Fruit fly (Drosophila melanogaster) whole organism, embryonic: ENCODE results near the gene Fmr1.
A peak's percentile ranks its signal among the peaks of the same experiment; 100 is the strongest.

Experiments
- Awh ChIP-seq: fragments of 200-800 bp; sonication (Bioruptor generic); IDR thresholded peaks from 2 replicates; pipeline ENCODE4, ENCODE4 v1.3.6; 2022; ENCODE audit warnings: missing biosample characterization, missing genetic modification characterization
- BEAF-32 ChIP-seq: fragments of 200-800 bp; sonication (Bioruptor generic); optimal IDR thresholded peaks from 3 replicates; lab custom pipeline; 2017; ENCODE audit warnings: missing biosample characterization, missing genetic modification characterization, mild to moderate bottlenecking, moderate library complexity, missing genetic modification reagents
- CG10462 ChIP-seq: fragments of 200-800 bp; sonication (Bioruptor generic); optimal IDR thresholded peaks from 2 replicates; lab custom pipeline; 2016; ENCODE audit warnings: missing biosample characterization, missing genetic modification characterization
- CG11696 ChIP-seq: fragments of 200-800 bp; sonication (Bioruptor generic); IDR thresholded peaks from 2 replicates; pipeline ENCODE4 v1.3.6; 2022; ENCODE audit warnings: missing biosample characterization, missing genetic modification characterization
- CG12219 ChIP-seq: fragments of 200-800 bp; sonication (Bioruptor generic); optimal IDR thresholded peaks from 3 replicates; lab custom pipeline; 2018; ENCODE audit warnings: missing biosample characterization, mild to moderate bottlenecking, missing genetic modification characterization
- CG12942 ChIP-seq: fragments of 200-800 bp; sonication (Bioruptor generic); optimal IDR thresholded peaks from 3 replicates; lab custom pipeline; 2016; ENCODE audit warnings: missing biosample characterization, missing genetic modification characterization
- CG14667 ChIP-seq: fragments of 200-800 bp; sonication (Bioruptor generic); IDR thresholded peaks from 2 replicates; pipeline ENCODE4 v1.3.6; 2022; ENCODE audit warnings: missing biosample characterization, missing genetic modification characterization
- CG1647 ChIP-seq: fragments of 200-800 bp; sonication (Bioruptor generic); optimal IDR thresholded peaks from 3 replicates; lab custom pipeline; 2016; ENCODE audit warnings: missing biosample characterization, missing genetic modification characterization
- CG16779 ChIP-seq: fragments of 200-800 bp; sonication (Bioruptor generic); IDR thresholded peaks from 2 replicates; pipeline ENCODE4 v1.3.6; 2022; ENCODE audit warnings: missing biosample characterization, missing genetic modification characterization
- CG1832 ChIP-seq: fragments of 200-800 bp; sonication (Bioruptor generic); optimal IDR thresholded peaks from 2 replicates; lab custom pipeline; 2017; ENCODE audit warnings: missing biosample characterization, mild to moderate bottlenecking, missing genetic modification characterization, inconsistent platforms
- CG18599 ChIP-seq: fragments of 200-800 bp; sonication (Bioruptor generic); optimal IDR thresholded peaks from 3 replicates; lab custom pipeline; 2017; ENCODE audit warnings: missing biosample characterization, missing genetic modification characterization, mild to moderate bottlenecking, moderate library complexity, missing genetic modification reagents
- CG33213 ChIP-seq: fragments of 200-800 bp; sonication (Bioruptor generic); optimal IDR thresholded peaks from 3 replicates; lab custom pipeline; 2016; ENCODE audit warnings: missing biosample characterization, missing genetic modification characterization
- CG4328 ChIP-seq: fragments of 200-800 bp; sonication (Bioruptor generic); optimal IDR thresholded peaks from 3 replicates; lab custom pipeline; 2017; ENCODE audit warnings: missing biosample characterization, missing genetic modification reagents, missing genetic modification characterization
- CG43689 ChIP-seq: fragments of 200-800 bp; sonication (Bioruptor generic); IDR thresholded peaks from 2 replicates; pipeline ENCODE4 v1.3.6; 2022; ENCODE audit warnings: missing biosample characterization, missing genetic modification characterization
- CG4617 ChIP-seq: fragments of 200-800 bp; sonication (Bioruptor generic); optimal IDR thresholded peaks from 3 replicates; lab custom pipeline; 2016; ENCODE audit warnings: missing biosample characterization, missing genetic modification characterization, borderline replicate concordance
- CG6689 ChIP-seq: fragments of 200-800 bp; sonication (Bioruptor generic); IDR thresholded peaks from 2 replicates; pipeline ENCODE4 v1.3.6; 2022; ENCODE audit warnings: missing biosample characterization, missing genetic modification characterization
- CG7372 ChIP-seq: fragments of 200-800 bp; sonication (Bioruptor generic); IDR thresholded peaks from 2 replicates; pipeline ENCODE4 v1.3.6; 2022; ENCODE audit warnings: missing biosample characterization, missing genetic modification characterization
- CG8089 ChIP-seq: fragments of 200-800 bp; sonication (Bioruptor generic); optimal IDR thresholded peaks from 3 replicates; lab custom pipeline; 2016; ENCODE audit warnings: missing biosample characterization, missing genetic modification characterization
- CG9797 ChIP-seq: fragments of 200-800 bp; sonication (Bioruptor generic); optimal IDR thresholded peaks from 3 replicates; lab custom pipeline; 2018; ENCODE audit warnings: missing biosample characterization, mild to moderate bottlenecking, missing genetic modification characterization
- CG9876 ChIP-seq: fragments of 200-800 bp; sonication (Bioruptor generic); optimal IDR thresholded peaks from 2 replicates; lab custom pipeline; 2016; ENCODE audit warnings: missing biosample characterization, missing genetic modification characterization
- Camta ChIP-seq: fragments of 200-800 bp; sonication (Bioruptor generic); optimal IDR thresholded peaks from 2 replicates; lab custom pipeline; 2016; ENCODE audit warnings: missing biosample characterization, missing genetic modification characterization
- Chrac-16 ChIP-seq: fragments of 200-800 bp; sonication (Bioruptor generic); optimal IDR thresholded peaks from 3 replicates; lab custom pipeline; 2016; ENCODE audit warnings: missing biosample characterization, missing genetic modification characterization
- Dad ChIP-seq: fragments of 200-800 bp; sonication (Bioruptor generic); optimal IDR thresholded peaks from 3 replicates; lab custom pipeline; 2016; ENCODE audit warnings: missing biosample characterization, missing genetic modification characterization
- Dek ChIP-seq: fragments of 200-800 bp; sonication (Bioruptor generic); optimal IDR thresholded peaks from 3 replicates; lab custom pipeline; 2019; ENCODE audit warnings: missing biosample characterization, mild to moderate bottlenecking, missing genetic modification characterization, moderate library complexity
- Dip2 ChIP-seq: fragments of 200-800 bp; sonication (Bioruptor generic); IDR thresholded peaks from 2 replicates; pipeline ENCODE4 v1.3.6; 2022; ENCODE audit warnings: missing biosample characterization, missing genetic modification characterization
- Dp ChIP-seq: fragments of 200-800 bp; sonication (Bioruptor generic); optimal IDR thresholded peaks from 2 replicates; lab custom pipeline; 2018; ENCODE audit warnings: missing biosample characterization, mild to moderate bottlenecking, missing genetic modification characterization, moderate library complexity
- Gsc ChIP-seq: fragments of 200-800 bp; sonication (Bioruptor generic); IDR thresholded peaks from 2 replicates; pipeline ENCODE4 v1.3.6; 2022; ENCODE audit warnings: missing biosample characterization, missing genetic modification characterization
- Hmr ChIP-seq: fragments of 200-800 bp; sonication (Bioruptor generic); optimal IDR thresholded peaks from 3 replicates; lab custom pipeline; 2017; ENCODE audit warnings: mild to moderate bottlenecking, missing biosample characterization, missing genetic modification reagents, missing genetic modification characterization
- Hr51 ChIP-seq, 2 experiments: fragments of 200-800 bp; sonication (Bioruptor generic); optimal IDR thresholded peaks; 2 replicates in 1 of 2; 3 replicates in 1 of 2; lab custom pipeline; 2016 to 2018; ENCODE audit warnings: missing biosample characterization in 2 of 2, missing genetic modification characterization in 2 of 2, mild to moderate bottlenecking in 1 of 2, moderate library complexity in 1 of 2
- Med ChIP-seq: fragments of 200-800 bp; sonication (Bioruptor generic); peaks from one replicate; lab custom pipeline; 2016; ENCODE audit warnings: missing biosample characterization, missing genetic modification characterization, mild to moderate bottlenecking, inconsistent platforms, moderate library complexity
- Nf-YC ChIP-seq: fragments of 200-800 bp; optimal IDR thresholded peaks from 3 replicates; lab custom pipeline; 2019; ENCODE audit warnings: missing biosample characterization, mild to moderate bottlenecking, missing genetic modification characterization, moderate library complexity
- Optix ChIP-seq: fragments of 200-800 bp; sonication (Bioruptor generic); IDR thresholded peaks from 3 replicates; pipeline ENCODE4 v1.3.6; 2022; ENCODE audit warnings: missing biosample characterization, missing genetic modification characterization
- Vsx1 ChIP-seq: fragments of 200-800 bp; sonication (Bioruptor generic); optimal IDR thresholded peaks from 2 replicates; lab custom pipeline; 2017; ENCODE audit warnings: missing biosample characterization, mild to moderate bottlenecking, missing genetic modification characterization, missing genetic modification reagents
- az2 ChIP-seq: fragments of 200-800 bp; sonication (Bioruptor generic); optimal IDR thresholded peaks from 3 replicates; lab custom pipeline; 2016; ENCODE audit warnings: missing biosample characterization, missing genetic modification characterization
- br ChIP-seq: fragments of >200 bp; optimal IDR thresholded peaks from 2 replicates; lab custom pipeline; 2017
- cwo ChIP-seq: fragments of 200-800 bp; sonication (Bioruptor generic); optimal IDR thresholded peaks from 3 replicates; lab custom pipeline; 2017; ENCODE audit warnings: missing biosample characterization, missing genetic modification characterization, mild to moderate bottlenecking, moderate library complexity, missing genetic modification reagents
- emc ChIP-seq: fragments of 200-800 bp; sonication (Bioruptor generic); optimal IDR thresholded peaks from 2 replicates; lab custom pipeline; 2016; ENCODE audit warnings: missing biosample characterization, missing genetic modification characterization
- esg ChIP-seq: fragments of 200-800 bp; sonication (Bioruptor generic); conservative IDR thresholded peaks from 2 replicates; pipeline ENCODE4 v1.3.6; 2022; ENCODE audit warnings: missing biosample characterization, missing genetic modification characterization
- gsb-n ChIP-seq: fragments of 200-800 bp; sonication (Bioruptor generic); optimal IDR thresholded peaks from 3 replicates; lab custom pipeline; 2018; ENCODE audit warnings: missing biosample characterization, mild to moderate bottlenecking, missing genetic modification characterization
- hbn ChIP-seq: fragments of 200-800 bp; sonication (Bioruptor generic); IDR thresholded peaks from 2 replicates; pipeline ENCODE4 v1.3.6; 2022; ENCODE audit warnings: missing biosample characterization, missing genetic modification characterization; ENCODE audit not compliant: partially characterized antibody
- inv ChIP-seq: fragments of 200-800 bp; sonication (Bioruptor generic); IDR thresholded peaks from 2 replicates; pipeline ENCODE4 v1.3.6; 2022; ENCODE audit warnings: missing biosample characterization, missing genetic modification characterization; ENCODE audit not compliant: partially characterized antibody
- lmd ChIP-seq: fragments of 200-800 bp; sonication (Bioruptor generic); IDR thresholded peaks from 2 replicates; pipeline ENCODE4 v1.3.6; 2022; ENCODE audit warnings: missing biosample characterization, missing genetic modification characterization
- rib ChIP-seq: fragments of 200-800 bp; sonication (Bioruptor generic); IDR thresholded peaks from 2 replicates; pipeline ENCODE4 v1.3.6; 2022; ENCODE audit warnings: missing biosample characterization, missing genetic modification characterization
- ro ChIP-seq: fragments of 200-800 bp; sonication (Bioruptor generic); IDR thresholded peaks from 2 replicates; pipeline ENCODE4 v1.3.6; 2022; ENCODE audit warnings: missing biosample characterization, missing genetic modification characterization
- sob ChIP-seq: fragments of 200-800 bp; sonication (Bioruptor generic); IDR thresholded peaks from 2 replicates; pipeline ENCODE4 v1.3.6; 2022; ENCODE audit warnings: missing biosample characterization, missing genetic modification characterization
- stc ChIP-seq: fragments of 200-800 bp; sonication (Bioruptor generic); IDR thresholded peaks from 2 replicates; pipeline ENCODE4 v1.3.6; 2022; ENCODE audit warnings: missing biosample characterization, missing genetic modification characterization
- unc-4 ChIP-seq: fragments of 200-800 bp; sonication (Bioruptor generic); IDR thresholded peaks from 2 replicates; pipeline ENCODE4 v1.3.6; 2022; ENCODE audit warnings: missing biosample characterization, missing genetic modification characterization; ENCODE audit not compliant: partially characterized antibody
- wdn ChIP-seq: fragments of 200-800 bp; sonication (Bioruptor generic); IDR thresholded peaks from 2 replicates; pipeline ENCODE4 v1.3.6; 2022; ENCODE audit warnings: missing biosample characterization, missing genetic modification characterization
- yki ChIP-seq: fragments of >200 bp; optimal IDR thresholded peaks from 3 replicates; lab custom pipeline; 2018
- zfh2 ChIP-seq: fragments of 200-800 bp; sonication (Bioruptor generic); optimal IDR thresholded peaks from 2 replicates; lab custom pipeline; 2016; ENCODE audit warnings: missing biosample characterization, missing genetic modification characterization

Fmr1 gene

DNA sequence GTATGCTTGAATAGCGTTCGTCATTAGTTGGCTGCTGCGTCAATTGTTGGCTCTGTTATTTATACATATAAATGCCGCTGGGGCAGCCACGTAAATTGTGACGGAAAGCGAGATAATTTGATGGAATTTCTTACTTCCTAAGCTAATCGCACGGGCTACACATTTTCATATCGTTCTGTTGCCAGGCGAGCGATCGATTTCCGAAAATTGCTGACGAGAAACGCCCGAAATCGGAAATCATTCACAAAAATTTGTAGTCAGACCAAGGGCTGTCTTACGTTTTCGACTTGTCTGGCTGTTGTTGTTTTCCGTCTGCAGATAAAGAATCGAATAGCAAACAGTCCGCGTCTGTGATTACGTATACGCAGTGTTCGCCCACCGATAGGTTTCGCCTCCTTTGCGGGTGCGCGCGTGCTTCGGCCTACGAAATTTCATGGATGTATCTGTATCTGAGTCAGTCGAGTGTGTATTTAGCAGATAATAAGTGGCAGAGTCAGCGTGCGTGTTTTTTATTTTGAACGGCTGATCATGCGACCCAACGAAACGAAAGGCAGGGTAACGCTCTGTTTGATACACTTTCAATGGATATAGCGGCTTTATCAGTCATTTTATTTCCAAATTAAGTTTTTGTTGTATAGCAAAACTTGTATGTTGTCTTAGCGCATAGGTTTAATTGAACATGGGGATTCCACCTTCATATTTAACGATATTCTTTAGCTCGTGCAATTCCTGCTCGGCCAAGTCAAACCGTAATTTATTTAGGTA, 12.2 kb downstream of the Fmr1 start (continued):
- TF ChIP-seq hbn (no peak), emc (peak; percentile 50), CG12942 (GFP tag; lab: Kevin White, UChicago) (peak; percentile 41), CG1647 (GFP tag; lab: Kevin White, UChicago) (peak; percentile 11), zfh2 (peak; percentile 64), Med (peak; percentile 95), Dip2 (GFP tag; lab: Robert Waterston, UW) (no peak), lmd (GFP tag; lab: Robert Waterston, UW) (peak; percentile 68), CG8089 (GFP tag; lab: Kevin White, UChicago) (peak; percentile 5), az2 (GFP tag; lab: Kevin White, UChicago) (peak; percentile 36), sob (GFP tag; lab: Robert Waterston, UW) (peak; percentile 64), BEAF-32 (no peak), Dp (GFP tag; lab: Kevin White, UChicago) (no peak), rib (peak; percentile 44; the same call in 1 of the 2 replicates), Chrac-16 (GFP tag; lab: Kevin White, UChicago) (peak; percentile 52), Gsc (GFP tag; lab: Robert Waterston, UW) (no peak), Awh (GFP tag; lab: Robert Waterston, UW) (no peak), CG12219 (GFP tag; lab: Kevin White, UChicago) (peak; percentile 69), br (lab: Kevin White, UChicago) (no peak), inv (GFP tag; lab: Robert Waterston, UW) (no peak), ro (GFP tag; lab: Robert Waterston, UW) (no peak), Dad (GFP tag; lab: Kevin White, UChicago) (no peak), CG4617 (GFP tag; lab: Kevin White, UChicago) (peak; percentile 10), wdn (GFP tag; lab: Robert Waterston, UW) (peak; percentile 57; the same call in 1 of the 2 replicates), CG14667 (GFP tag; lab: Robert Waterston, UW) (peak; percentile 52; the same call in 1 of the 2 replicates), Dek (tag; lab: Kevin White, UChicago) (peak; percentile 63), CG9876 (peak; percentile 10), CG7372 (GFP tag; lab: Robert Waterston, UW) (peak; percentile 73), Vsx1 (GFP tag; lab: Kevin White, UChicago) (no peak), Nf-YC (peak; percentile 44), Optix (GFP tag; lab: Robert Waterston, UW) (no peak; the same call in 2 of the 3 replicates), yki (no peak), CG33213 (GFP tag; lab: Kevin White, UChicago) (no peak), CG9797 (GFP tag; lab: Kevin White, UChicago) (no peak), stc (peak; percentile 56; the same call in 1 of the 2 replicates), unc-4 (GFP tag; lab: Robert Waterston, UW) (no peak), CG16779 (GFP tag; lab: Robert Waterston, UW) (peak; percentile 59; the same call in 1 of the 2 replicates), CG6689 (GFP tag; lab: Robert Waterston, UW) (peak; percentile 71), gsb-n (tag; lab: Kevin White, UChicago) (no peak), CG11696 (GFP tag; lab: Robert Waterston, UW) (peak; percentile 36; the same call in 1 of the 2 replicates), cwo (GFP tag; lab: Kevin White, UChicago) (peak; percentile 90), Camta (GFP tag; lab: Kevin White, UChicago) (peak; percentile 43), esg (GFP tag; lab: Robert Waterston, UW) (peak; percentile 72), CG10462 (GFP tag; lab: Kevin White, UChicago) (peak; percentile 13), CG1832 (GFP tag; lab: Kevin White, UChicago) (no peak), CG18599 (GFP tag; lab: Kevin White, UChicago) (peak; percentile 87), Hr51 (GFP tag; optimal IDR thresholded peaks at IDR 0.05; lab: Kevin White, UChicago) (peak; percentile 66 to 76), CG43689 (GFP tag; lab: Robert Waterston, UW) (no peak), CG4328 (peak; percentile 57), Hmr (peak; percentile 85)
